Fruit fly (Drosophila melanogaster) whole organism, wandering third instar larva: ENCODE measurements around the gene CG14400.

ENCODE experiments used
- CG32264 ChIP-seq: fragments of 200-800 bp; sonication (Bioruptor generic); optimal IDR thresholded peaks from 2 replicates; lab custom pipeline; 2016; ENCODE audit warnings: missing biosample characterization, missing genetic modification characterization
- CG9705 ChIP-seq: fragments of 200-800 bp; sonication (Bioruptor generic); optimal IDR thresholded peaks from 2 replicates; lab custom pipeline; 2018; ENCODE audit warnings: missing biosample characterization, mild to moderate bottlenecking, missing genetic modification characterization
- Dfd ChIP-seq: fragments of >200 bp; optimal IDR thresholded peaks from 2 replicates; lab custom pipeline; 2017; ENCODE audit warnings: missing biosample characterization, missing genetic modification characterization
- Dif ChIP-seq: fragments of 200-275, 200-300 bp; sonication (Bioruptor generic); optimal IDR thresholded peaks from 2 replicates; lab custom pipeline; 2018; ENCODE audit warnings: missing biosample characterization, missing genetic modification characterization; ENCODE audit not compliant: partially characterized antibody
- GATAd ChIP-seq: sonication (Bioruptor generic); optimal IDR thresholded peaks from 2 replicates; lab custom pipeline; 2016; ENCODE audit warnings: missing biosample characterization, missing genetic modification characterization
- HLH106 ChIP-seq: fragments of 200-800 bp; optimal IDR thresholded peaks from 3 replicates; lab custom pipeline; 2019; ENCODE audit warnings: missing biosample characterization, mild to moderate bottlenecking, missing genetic modification characterization, moderate library complexity
- Hnf4 ChIP-seq: fragments of 200-800 bp; sonication (Bioruptor generic); optimal IDR thresholded peaks from 2 replicates; lab custom pipeline; 2016; ENCODE audit warnings: missing biosample characterization, mild to moderate bottlenecking, missing genetic modification characterization
- Hr78 ChIP-seq: fragments of >200 bp; optimal IDR thresholded peaks from 2 replicates; lab custom pipeline; 2017; ENCODE audit warnings: missing biosample characterization, missing genetic modification characterization
- Hr83 ChIP-seq: fragments of 200-300 bp; sonication (Bioruptor generic); optimal IDR thresholded peaks from 2 replicates; lab custom pipeline; 2016; ENCODE audit warnings: missing biosample characterization, mild to moderate bottlenecking, missing genetic modification characterization, moderate library complexity; ENCODE audit not compliant: poor library complexity, severe bottlenecking
- Mio ChIP-seq: sonication (Bioruptor generic); optimal IDR thresholded peaks from 2 replicates; lab custom pipeline; 2016; ENCODE audit warnings: missing biosample characterization, missing genetic modification characterization
- Myc ChIP-seq: fragments of >200 bp; optimal IDR thresholded peaks from 2 replicates; lab custom pipeline; 2017
- N ChIP-seq: fragments of >200 bp; optimal IDR thresholded peaks from 2 replicates; lab custom pipeline; 2018; ENCODE audit warnings: missing biosample characterization, missing external identifiers, missing genetic modification characterization
- OdsH ChIP-seq: fragments of 200-800 bp; sonication (Bioruptor generic); optimal IDR thresholded peaks from 2 replicates; lab custom pipeline; 2016; ENCODE audit warnings: missing biosample characterization, mild to moderate bottlenecking, missing genetic modification characterization
- Rel ChIP-seq, 2 experiments: fragments of 200-800 bp; sonication (Bioruptor generic) in 1 of 2; optimal IDR thresholded peaks; 2 replicates in 1 of 2; 3 replicates in 1 of 2; lab custom pipeline; 2016 to 2019; ENCODE audit warnings: mild to moderate bottlenecking in 2 of 2, missing biosample characterization in 2 of 2, missing genetic modification characterization in 2 of 2, moderate library complexity in 1 of 2
- Sp1 ChIP-seq: fragments of 200-800 bp; sonication (Bioruptor generic); optimal IDR thresholded peaks from 3 replicates; lab custom pipeline; 2019; ENCODE audit warnings: missing biosample characterization, mild to moderate bottlenecking, missing genetic modification characterization, moderate library complexity
- Vsx2 ChIP-seq: fragments of 200-300, 225-300 bp; sonication (Bioruptor generic); optimal IDR thresholded peaks from 2 replicates; lab custom pipeline; 2018; ENCODE audit warnings: missing biosample characterization, missing genetic modification characterization; ENCODE audit not compliant: partially characterized antibody
- br ChIP-seq: fragments of 200-800 bp; sonication (Bioruptor generic); optimal IDR thresholded peaks from 2 replicates; lab custom pipeline; 2016; ENCODE audit warnings: missing biosample characterization, missing genetic modification characterization
- brk ChIP-seq: fragments of 200-800 bp; sonication (Bioruptor generic); optimal IDR thresholded peaks from 2 replicates; lab custom pipeline; 2016; ENCODE audit warnings: missing biosample characterization, mild to moderate bottlenecking, missing genetic modification characterization
- dl ChIP-seq, 2 experiments: fragments of 175-275, 200-275 bp in 1 of 2; fragments of 200-275 bp in 1 of 2; sonication (Bioruptor generic); optimal IDR thresholded peaks; lab custom pipeline; 2018; ENCODE audit warnings: mild to moderate bottlenecking in 2 of 2, missing biosample characterization in 2 of 2, missing genetic modification characterization in 2 of 2, moderate library complexity in 2 of 2; ENCODE audit not compliant: partially characterized antibody in 2 of 2, insufficient read depth in 1 of 2
- dmrt93B ChIP-seq: fragments of 200-800 bp; sonication (Bioruptor generic); optimal IDR thresholded peaks from 2 replicates; lab custom pipeline; 2018; ENCODE audit warnings: missing biosample characterization, mild to moderate bottlenecking, missing genetic modification characterization
- ey ChIP-seq: fragments of 200-800 bp; sonication (Bioruptor generic); optimal IDR thresholded peaks from 2 replicates; lab custom pipeline; 2016; ENCODE audit warnings: missing biosample characterization, missing genetic modification characterization
- foxo ChIP-seq, 2 experiments: fragments of 200-800 bp; sonication (Bioruptor generic); optimal IDR thresholded peaks; 2 replicates in 1 of 2; 3 replicates in 1 of 2; lab custom pipeline; 2016 to 2017; ENCODE audit warnings: missing biosample characterization in 2 of 2, missing genetic modification characterization in 2 of 2
- fru ChIP-seq: fragments of 200-800 bp; sonication (Bioruptor generic); optimal IDR thresholded peaks from 3 replicates; lab custom pipeline; 2016; ENCODE audit warnings: missing biosample characterization, mild to moderate bottlenecking, missing genetic modification characterization
- lola ChIP-seq: fragments of >200 bp; optimal IDR thresholded peaks from 2 replicates; lab custom pipeline; 2017; ENCODE audit warnings: missing biosample characterization, missing genetic modification characterization
- pan ChIP-seq: fragments of >200 bp; optimal IDR thresholded peaks from 2 replicates; lab custom pipeline; 2017
- psq ChIP-seq: fragments of 200-800 bp; sonication (Bioruptor generic); optimal IDR thresholded peaks from 3 replicates; lab custom pipeline; 2017; ENCODE audit warnings: missing biosample characterization, mild to moderate bottlenecking, missing genetic modification characterization, moderate library complexity
- sage ChIP-seq: fragments of 200-800 bp; sonication (Bioruptor generic); optimal IDR thresholded peaks from 2 replicates; lab custom pipeline; 2016; ENCODE audit warnings: missing biosample characterization, mild to moderate bottlenecking, missing genetic modification characterization
- woc ChIP-seq: sonication (Bioruptor generic); optimal IDR thresholded peaks from 2 replicates; lab custom pipeline; 2016; ENCODE audit warnings: missing biosample characterization, mild to moderate bottlenecking, missing genetic modification characterization

The CG14400 gene

dm6 chr2L:20857791-20858190 lies at the start of gene CG14400:
Gene CG14400 (minus strand): TSS chr2L:20857891.
- TF ChIP-seq Myc (lab: Kevin White, UChicago): no peak
- no peak for TF ChIP-seq ey (GFP tag; lab: Kevin White, UChicago)
- TF ChIP-seq HLH106 (tag; lab: Kevin White, UChicago): no peak
- no peak for TF ChIP-seq dmrt93B (GFP tag; lab: Kevin White, UChicago)
- TF ChIP-seq CG9705 (GFP tag; lab: Kevin White, UChicago): no peak
- TF ChIP-seq lola (GFP tag; lab: Kevin White, UChicago): no peak
- no peak for TF ChIP-seq dl (GFP tag; optimal IDR thresholded peaks at IDR 0.05; lab: Kevin White, UChicago; ENCODE audit: insufficient read depth in 1 of 2, partially characterized antibody in 2 of 2)
- TF ChIP-seq Sp1 (GFP tag; lab: Kevin White, UChicago): no peak
- TF ChIP-seq fru (GFP tag; lab: Kevin White, UChicago): no peak
- TF ChIP-seq Mio (GFP tag; lab: Kevin White, UChicago): no peak
- no peak for TF ChIP-seq br
- TF ChIP-seq Rel (GFP tag; optimal IDR thresholded peaks at IDR 0.05; lab: Kevin White, UChicago): no peak
- TF ChIP-seq Rel (tag; optimal IDR thresholded peaks at IDR 0.05; lab: Kevin White, UChicago): no peak
- no peak for TF ChIP-seq Dif (GFP tag; lab: Kevin White, UChicago)
- TF ChIP-seq Dfd (GFP tag; lab: Kevin White, UChicago): no peak
- TF ChIP-seq CG32264: no peak
- TF ChIP-seq, all 38 proteins: peak for 0

DNA sequence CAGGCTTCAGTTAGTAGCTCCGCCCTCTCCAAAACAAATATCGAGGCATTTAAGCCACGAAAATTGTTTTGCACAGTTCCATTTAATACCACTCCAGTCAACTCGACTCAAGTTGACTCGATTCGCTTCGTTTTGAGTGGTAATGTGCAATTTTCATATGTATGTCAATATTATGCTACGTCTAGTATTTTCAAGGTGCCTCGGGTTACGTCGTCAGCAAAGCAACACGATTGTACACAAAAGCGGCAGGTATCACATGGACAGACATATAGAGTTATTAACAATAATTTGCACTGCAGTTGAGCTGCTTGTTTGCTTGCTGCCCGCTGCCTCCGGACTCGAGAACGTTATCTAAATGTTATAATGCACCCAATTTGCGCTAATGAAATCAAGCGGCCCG lies 47.3 kb upstream of the CG14400 start:
- TF ChIP-seq N (GFP tag; lab: Kevin White, UChicago): no peak
- no peak for TF ChIP-seq dmrt93B (GFP tag; lab: Kevin White, UChicago)
- TF ChIP-seq Hnf4 (GFP tag; lab: Kevin White, UChicago): no peak
- TF ChIP-seq lola (GFP tag; lab: Kevin White, UChicago): no peak
- TF ChIP-seq HLH106 (tag; lab: Kevin White, UChicago): no peak
- no peak for TF ChIP-seq sage (GFP tag; lab: Kevin White, UChicago)
- no peak for TF ChIP-seq Sp1 (GFP tag; lab: Kevin White, UChicago)
- TF ChIP-seq CG32264: no peak
- no peak for TF ChIP-seq Hr78 (GFP tag; lab: Kevin White, UChicago)
- TF ChIP-seq brk: no peak
- TF ChIP-seq Myc (lab: Kevin White, UChicago): no peak

- TF ChIP-seq Mio (GFP tag; lab: Kevin White, UChicago): no peak
- TF ChIP-seq foxo (GFP tag; optimal IDR thresholded peaks at IDR 0.05; lab: Kevin White, UChicago): no peak
- no peak for TF ChIP-seq brk
- no peak for TF ChIP-seq pan (lab: Kevin White, UChicago)
Observed at dm6 chr2L:20904327-20904726, 46.6 kb upstream of the CG14400 start.

DNA sequence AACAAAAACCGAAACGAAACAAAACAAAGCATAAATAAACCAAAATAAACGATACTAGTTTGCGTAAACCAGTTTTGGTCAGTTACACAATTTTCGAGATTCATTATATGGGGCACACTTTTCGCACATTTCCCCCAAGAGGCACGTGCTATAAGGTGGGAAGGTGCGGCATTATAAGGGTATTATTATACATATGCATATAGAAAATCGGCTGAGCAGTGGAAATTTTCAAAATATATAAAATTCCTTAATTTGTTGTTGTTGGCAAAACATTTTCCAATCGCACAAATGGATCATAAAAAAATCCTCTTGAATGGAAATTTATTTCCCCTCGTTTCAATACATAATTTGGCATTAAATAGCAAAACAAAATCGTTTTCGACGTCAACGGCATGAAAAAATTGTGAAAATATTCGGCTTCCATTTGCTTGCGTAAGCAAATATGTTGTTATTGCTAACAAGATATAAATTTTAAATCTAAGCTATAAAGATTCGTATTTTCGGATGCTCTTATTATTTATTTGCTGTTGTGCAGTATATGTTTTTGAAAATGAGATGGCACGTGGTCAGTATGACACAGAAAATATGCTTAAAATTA lies 40.9 kb upstream of the CG14400 start:
- TF ChIP-seq CG9705 (GFP tag; lab: Kevin White, UChicago) (no peak), dl (GFP tag; optimal IDR thresholded peaks at IDR 0.05; lab: Kevin White, UChicago; ENCODE audit: insufficient read depth in 1 of 2, partially characterized antibody in 2 of 2) (no peak), woc (GFP tag; lab: Kevin White, UChicago) (no peak), CG32264 (no peak), lola (GFP tag; lab: Kevin White, UChicago) (no peak), pan (lab: Kevin White, UChicago) (no peak), psq (GFP tag; lab: Kevin White, UChicago) (no peak), sage (GFP tag; lab: Kevin White, UChicago) (no peak), OdsH (GFP tag; lab: Kevin White, UChicago) (no peak), Dfd (GFP tag; lab: Kevin White, UChicago) (no peak)

DNA sequence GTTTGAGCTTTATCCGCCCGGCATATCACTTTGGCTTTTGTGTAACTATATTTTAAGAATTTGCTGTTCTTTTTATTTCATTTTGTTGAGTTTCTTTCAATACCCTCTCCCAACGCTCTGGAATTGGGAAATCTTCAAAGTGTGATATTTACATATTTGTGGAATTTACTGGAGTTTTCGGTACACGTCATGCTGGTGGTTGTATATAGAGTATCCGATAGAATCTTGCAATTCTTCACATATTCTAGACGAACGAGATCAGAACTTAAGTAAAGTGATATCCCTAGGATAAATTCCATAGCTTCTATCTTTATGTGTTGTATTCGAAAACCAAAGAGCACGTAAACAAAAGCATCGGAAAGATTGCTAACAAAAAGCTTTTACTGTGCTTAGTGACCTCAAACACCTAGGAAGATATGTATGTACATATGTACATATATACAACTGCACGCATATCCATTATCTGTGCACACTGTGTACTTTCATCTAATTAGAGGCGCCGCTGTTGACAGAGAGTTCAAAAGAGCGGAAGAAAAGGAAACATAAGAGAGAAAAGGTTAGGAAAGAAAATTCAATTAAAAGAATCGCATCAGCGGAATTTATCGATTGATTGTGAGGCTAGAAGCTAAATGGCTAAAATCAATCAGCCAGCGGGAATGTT lies 39.1 kb upstream of the CG14400 start:
- TF ChIP-seq Hr83 (GFP tag; lab: Kevin White, UChicago) (peak; percentile 55), dl (GFP tag; optimal IDR thresholded peaks at IDR 0.05; lab: Kevin White, UChicago; ENCODE audit: insufficient read depth in 1 of 2, partially characterized antibody in 2 of 2) (no peak)

- TF ChIP-seq N (GFP tag; lab: Kevin White, UChicago) (peak; percentile 55), GATAd (GFP tag; lab: Kevin White, UChicago) (no peak), Dif (GFP tag; lab: Kevin White, UChicago) (peak; percentile 40), Myc (lab: Kevin White, UChicago) (peak; percentile 51), sage (GFP tag; lab: Kevin White, UChicago) (no peak), CG9705 (GFP tag; lab: Kevin White, UChicago) (no peak), Vsx2 (GFP tag; lab: Kevin White, UChicago) (peak; percentile 30)
Observed at dm6 chr2L:20891188-20891587, 33.5 kb upstream of the CG14400 start.
